Fruit fly (Drosophila melanogaster) whole organism, embryonic: ENCODE results near the gene CG14383.

ENCODE experiments used
- Atf3 ChIP-seq: fragments of 200-800 bp; sonication (Bioruptor generic); optimal IDR thresholded peaks from 3 replicates; lab custom pipeline; 2016; ENCODE audit warnings: missing biosample characterization, missing genetic modification characterization
- CG2120 ChIP-seq: fragments of 200-800 bp; sonication (Bioruptor generic); optimal IDR thresholded peaks from 3 replicates; lab custom pipeline; 2016; ENCODE audit warnings: missing biosample characterization, missing genetic modification characterization
- CG2712 ChIP-seq: fragments of 200-800 bp; optimal IDR thresholded peaks from 3 replicates; lab custom pipeline; 2019; ENCODE audit warnings: missing biosample characterization, mild to moderate bottlenecking, missing genetic modification characterization, moderate library complexity
- CG6765 ChIP-seq: fragments of 200-800 bp; sonication (Bioruptor generic); optimal IDR thresholded peaks from 3 replicates; lab custom pipeline; 2017; ENCODE audit warnings: missing biosample characterization, mild to moderate bottlenecking, missing genetic modification characterization
- CG8765 ChIP-seq: fragments of 200-800 bp; sonication (Bioruptor generic); IDR thresholded peaks from 2 replicates; pipeline ENCODE4 v1.3.6; 2022; ENCODE audit warnings: missing biosample characterization, missing genetic modification characterization
- CrebB ChIP-seq: fragments of 200-800 bp; sonication (Bioruptor generic); optimal IDR thresholded peaks from 3 replicates; lab custom pipeline; 2018; ENCODE audit warnings: missing biosample characterization, mild to moderate bottlenecking, missing genetic modification characterization
- NC2α ChIP-seq: fragments of 200-800 bp; sonication (Bioruptor generic); optimal IDR thresholded peaks from 2 replicates; lab custom pipeline; 2016; ENCODE audit warnings: missing biosample characterization, missing genetic modification characterization
- her ChIP-seq: fragments of 200-800 bp; sonication (Bioruptor generic); optimal IDR thresholded peaks from 2 replicates; lab custom pipeline; 2016; ENCODE audit warnings: missing biosample characterization, missing genetic modification characterization
- psq ChIP-seq: fragments of 200-800 bp; sonication (Bioruptor generic); optimal IDR thresholded peaks from 2 replicates; lab custom pipeline; 2017; ENCODE audit warnings: missing biosample characterization, missing genetic modification characterization
- shn ChIP-seq: fragments of 200-800 bp; sonication (Bioruptor generic); optimal IDR thresholded peaks from 3 replicates; lab custom pipeline; 2016; ENCODE audit warnings: missing biosample characterization, missing genetic modification characterization
- tap ChIP-seq: fragments of 200-800 bp; optimal IDR thresholded peaks from 3 replicates; lab custom pipeline; 2019; ENCODE audit warnings: missing biosample characterization, mild to moderate bottlenecking, missing genetic modification characterization, moderate library complexity

DNA sequence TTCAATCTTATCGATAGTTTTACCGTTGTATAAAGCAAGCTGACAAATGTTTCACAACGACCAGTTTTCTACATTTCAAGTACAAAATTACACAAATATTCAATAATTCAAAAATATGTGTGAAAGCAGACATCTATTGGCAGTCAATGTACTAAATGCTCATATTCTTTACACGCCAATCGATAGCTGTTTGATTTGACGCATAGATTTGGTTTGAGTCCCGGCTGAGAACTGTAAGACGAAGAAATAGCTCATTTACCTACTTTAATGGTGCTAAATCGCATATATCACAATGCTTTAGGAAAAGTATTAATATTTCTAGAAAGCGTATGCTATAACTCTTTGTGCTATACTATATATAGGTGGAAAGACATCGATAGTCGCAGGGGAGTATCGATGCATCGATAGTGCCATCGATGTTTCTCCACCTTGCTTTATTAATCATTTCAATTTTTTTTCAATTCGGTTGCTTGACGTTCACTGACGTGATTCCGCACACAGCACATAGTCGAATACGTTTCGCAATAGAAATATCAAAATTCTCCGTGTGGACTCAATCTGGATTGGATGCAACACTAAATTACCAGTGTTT is 7.6 kb downstream of the CG14383 start, which contains the start of gene Paip2:
- TF ChIP-seq CG6765 (GFP tag; lab: Kevin White, UChicago), result no peak
- no peak for TF ChIP-seq her (GFP tag; lab: Kevin White, UChicago)
- TF ChIP-seq psq (GFP tag; lab: Kevin White, UChicago), result no peak
- no peak for TF ChIP-seq tap (tag; lab: Kevin White, UChicago)
- TF ChIP-seq CG8765 (GFP tag; lab: Robert Waterston, UW), result no peak
- no peak for TF ChIP-seq NC2α (GFP tag; lab: Kevin White, UChicago)
- TF ChIP-seq shn, result no peak
- no peak for TF ChIP-seq CrebB (tag; lab: Kevin White, UChicago)
- peak; percentile 60 for TF ChIP-seq CG2712 (tag; lab: Kevin White, UChicago)
- peak; percentile 6 for TF ChIP-seq CG2120 (GFP tag; lab: Kevin White, UChicago)
- TF ChIP-seq Atf3 (GFP tag; lab: Kevin White, UChicago), result peak; percentile 1
